Worm (Caenorhabditis elegans): ENCODE results near the gene B0457.4.
A peak's percentile ranks its signal among the peaks of the same experiment; 100 is the strongest.

The B0457.4 gene

DNA sequence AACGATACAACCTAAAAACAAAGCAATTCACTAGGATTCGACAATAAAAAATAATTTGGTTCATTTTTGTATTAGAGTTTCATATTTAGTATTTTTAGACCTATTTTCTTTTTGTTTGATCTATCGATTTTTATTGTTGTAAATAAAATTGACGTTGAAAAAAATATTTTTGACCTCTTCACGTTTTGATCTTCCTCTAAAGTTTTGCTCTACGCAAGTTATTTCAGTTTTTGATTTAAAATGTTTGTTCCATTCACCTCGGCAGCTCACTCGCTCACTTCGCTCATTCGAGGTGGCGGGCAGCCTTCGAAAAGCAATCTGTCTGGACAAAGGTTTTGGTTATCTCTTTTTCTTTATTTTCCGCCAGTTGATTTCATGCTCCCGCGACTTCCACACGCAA is 18.9 kb upstream of the B0457.4 start, which contains the start of gene enol-1:
enol-1 (plus strand) TSS at position 235 of the 400 bp plus-strand sequence.
- TF ChIP-seq lin-11 (tag; optimal IDR thresholded peaks at IDR 0.05) (no peak), npax-4 (tag; optimal IDR thresholded peaks at IDR 0.05) (no peak), hlh-6 (tag; optimal IDR thresholded peaks at IDR 0.05) (no peak), C38D4.7 (GFP tag; optimal IDR thresholded peaks at IDR 0.05) (no peak), K09A11.1 (tag; optimal IDR thresholded peaks at IDR 0.05; ENCODE audit: insufficient read depth) (no peak), zip-5 (tag; optimal IDR thresholded peaks at IDR 0.05) (no peak), unc-42 (tag; optimal IDR thresholded peaks at IDR 0.05) (no peak), eyg-1 (tag; optimal IDR thresholded peaks at IDR 0.05) (no peak), sox-2 (GFP tag; IDR thresholded peaks at IDR 0.05) (no peak), nfya-1 (tag; optimal IDR thresholded peaks at IDR 0.05) (no peak), syd-9 (tag; optimal IDR thresholded peaks at IDR 0.05) (no peak), hlh-15 (tag; optimal IDR thresholded peaks at IDR 0.05) (no peak), ceh-48 (tag; optimal IDR thresholded peaks at IDR 0.05) (no peak), lim-6 (tag; optimal IDR thresholded peaks at IDR 0.05) (no peak), ceh-9 (tag; optimal IDR thresholded peaks at IDR 0.05) (no peak), hlh-30 (tag; optimal IDR thresholded peaks at IDR 0.05; ENCODE audit: insufficient read depth) (no peak), elt-4 (tag; optimal IDR thresholded peaks at IDR 0.05) (no peak)

DNA sequence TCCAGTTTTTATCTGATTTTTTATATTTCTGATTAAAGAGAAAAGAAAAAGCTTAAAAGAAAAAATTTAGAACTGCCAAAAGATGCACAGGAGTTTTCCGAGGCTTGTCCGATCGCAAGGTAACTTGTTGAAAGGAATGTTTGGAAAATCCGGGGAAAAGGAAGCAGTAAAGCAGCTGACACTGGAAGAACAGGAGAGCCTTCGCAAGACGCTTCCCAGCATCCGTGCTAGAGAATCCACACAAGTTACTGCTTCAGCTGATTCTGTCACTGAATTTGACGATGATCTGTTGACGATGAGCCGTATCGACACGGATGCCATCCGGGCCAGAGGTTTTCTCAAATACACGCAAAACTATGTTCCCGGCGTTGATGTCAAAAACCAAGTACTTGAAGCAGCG is 17.9 kb upstream of the B0457.4 start, which contains the start of gene mrpl-50:
mrpl-50 (plus strand) TSS at position 71 of the 400 bp plus-strand sequence.
- TF ChIP-seq tbx-7 (tag; optimal IDR thresholded peaks at IDR 0.05) = no peak
- no peak for TF ChIP-seq ama-1 (optimal IDR thresholded peaks at IDR 0.05)
- no peak for TF ChIP-seq elt-4 (tag; optimal IDR thresholded peaks at IDR 0.05)
- no peak for TF ChIP-seq Y22D7AL.16 (tag; optimal IDR thresholded peaks at IDR 0.05)
- TF ChIP-seq ceh-24 (tag; optimal IDR thresholded peaks at IDR 0.05) = no peak
- no peak for TF ChIP-seq ceh-18 (tag; optimal IDR thresholded peaks at IDR 0.05)
- no peak for TF ChIP-seq zip-5 (tag; optimal IDR thresholded peaks at IDR 0.05)
- no peak for TF ChIP-seq pat-9 (tag; optimal IDR thresholded peaks at IDR 0.05)
- TF ChIP-seq hlh-15 (tag; optimal IDR thresholded peaks at IDR 0.05) = no peak

DNA sequence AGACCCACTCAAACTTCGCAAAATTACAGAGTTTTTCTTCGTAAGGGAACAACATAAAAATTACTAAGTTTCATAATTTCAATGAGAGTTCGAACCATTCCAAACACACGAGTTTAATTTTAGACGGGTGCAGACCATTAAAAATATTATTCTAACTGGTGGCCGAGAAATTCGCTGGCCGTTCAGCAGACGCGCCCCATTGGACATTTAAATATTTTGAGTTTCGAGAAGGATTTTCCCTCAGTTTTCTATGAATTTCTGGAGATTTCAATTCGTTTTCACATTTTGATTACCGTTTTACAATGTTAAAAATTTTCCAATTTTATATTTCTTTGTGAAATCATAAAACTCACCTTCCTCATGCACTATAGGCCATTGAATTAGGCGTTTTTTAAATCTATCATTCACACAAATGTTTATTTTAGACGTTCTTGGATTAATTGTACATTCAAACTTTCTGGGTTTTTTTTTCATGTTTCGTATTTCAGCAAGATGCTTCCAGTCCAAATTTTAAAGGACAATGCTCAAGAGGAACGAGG is 15.5 kb upstream of the B0457.4 start, which contains the start of gene cct-2:
cct-2 (plus strand) TSS at position 489 of the 539 bp plus-strand sequence.
- peak; percentile 26 for TF ChIP-seq fkh-6 (tag; optimal IDR thresholded peaks at IDR 0.05)
- peak; percentile 14 for TF ChIP-seq unc-42 (tag; optimal IDR thresholded peaks at IDR 0.05)
- TF ChIP-seq C08G9.2 (tag; optimal IDR thresholded peaks at IDR 0.05) = peak; percentile 70
- no peak for TF ChIP-seq hlh-6 (tag; optimal IDR thresholded peaks at IDR 0.05)
- TF ChIP-seq ets-4 (tag; optimal IDR thresholded peaks at IDR 0.05) = peak; percentile 59
- TF ChIP-seq dmd-4 (tag; optimal IDR thresholded peaks at IDR 0.05; ENCODE audit: borderline replicate concordance) = no peak
- peak; percentile 46 for TF ChIP-seq ceh-2 (tag; optimal IDR thresholded peaks at IDR 0.05)
- peak; percentile 70 for TF ChIP-seq tbx-7 (tag; optimal IDR thresholded peaks at IDR 0.05)
- TF ChIP-seq npax-4 (tag; optimal IDR thresholded peaks at IDR 0.05) = no peak
- peak; percentile 86 for TF ChIP-seq ceh-31 (tag; optimal IDR thresholded peaks at IDR 0.05)
- peak; percentile 17 for TF ChIP-seq elt-2 (tag; optimal IDR thresholded peaks at IDR 0.05)
- no peak for TF ChIP-seq sox-2 (GFP tag; IDR thresholded peaks at IDR 0.05)
- TF ChIP-seq ceh-34 (tag; optimal IDR thresholded peaks at IDR 0.05) = peak; percentile 20
- TF ChIP-seq tbx-2 (tag; optimal IDR thresholded peaks at IDR 0.05) = peak; percentile 63
- peak; percentile 2 for TF ChIP-seq ztf-16 (tag; optimal IDR thresholded peaks at IDR 0.05)
- TF ChIP-seq rnt-1 (tag; optimal IDR thresholded peaks at IDR 0.05) = peak; percentile 38
- peak; percentile 35 for TF ChIP-seq ceh-18 (tag; optimal IDR thresholded peaks at IDR 0.05)

DNA sequence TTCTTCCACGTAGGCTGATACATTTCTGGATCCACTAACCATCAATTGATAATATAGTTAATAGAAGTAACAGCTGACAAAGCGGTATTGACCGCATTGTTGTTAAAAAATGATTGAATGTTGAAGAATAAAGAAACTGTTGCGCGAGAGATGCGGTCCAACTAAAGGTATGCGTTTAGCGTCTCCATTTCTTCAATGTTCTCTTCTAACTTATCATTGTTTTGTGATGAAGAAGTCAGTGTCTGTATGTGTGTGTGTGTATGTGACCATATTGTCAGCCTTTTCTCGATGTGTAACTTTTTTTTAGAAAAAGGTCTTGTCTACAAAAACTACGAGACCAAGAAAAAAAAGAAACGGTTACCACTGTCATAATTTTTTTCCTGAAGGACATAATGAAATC is 14.6 kb upstream of the B0457.4 start, which contains the start of gene B0457.2:
B0457.2 (minus strand) TSS at position 101 of the 400 bp plus-strand sequence.
- TF ChIP-seq ceh-9 (tag; optimal IDR thresholded peaks at IDR 0.05) (no peak), hlh-15 (tag; optimal IDR thresholded peaks at IDR 0.05) (no peak), tbx-7 (tag; optimal IDR thresholded peaks at IDR 0.05) (no peak), elt-2 (tag; optimal IDR thresholded peaks at IDR 0.05) (no peak), unc-3 (GFP tag; conservative IDR thresholded peaks at IDR 0.05) (no peak), unc-3 (tag; optimal IDR thresholded peaks at IDR 0.05) (no peak), pqm-1 (tag; optimal IDR thresholded peaks at IDR 0.05) (no peak), nhr-232 (tag; optimal IDR thresholded peaks at IDR 0.05) (no peak), ceh-34 (tag; optimal IDR thresholded peaks at IDR 0.05) (no peak), F13H6.1 (tag; optimal IDR thresholded peaks at IDR 0.05) (no peak), ahr-1 (tag; optimal IDR thresholded peaks at IDR 0.05) (no peak), ceh-19 (GFP tag; optimal IDR thresholded peaks at IDR 0.05) (no peak), unc-86 (tag; optimal IDR thresholded peaks at IDR 0.05) (no peak)

All from whole organism, late embryonic.